Worm (Caenorhabditis elegans) whole organism, L2 larva: Measurements from ENCODE around the gene W02H5.8.
A peak's percentile ranks its signal among the peaks of the same experiment; 100 is the strongest.

ENCODE experiments used
- C34F6.9 ChIP-seq: fragments of 150-350 bp; optimal IDR thresholded peaks from 2 replicates; lab custom pipeline; 2014; ENCODE audit warnings: missing biosample characterization, missing genetic modification characterization
- F13H6.1 ChIP-seq: sonication (generic microtip); optimal IDR thresholded peaks from 2 replicates; lab custom pipeline; 2016; ENCODE audit warnings: missing genetic modification characterization, missing compliant biosample characterization
- R02D3.7 ChIP-seq: fragments of 150-350 bp; optimal IDR thresholded peaks from 2 replicates; lab custom pipeline; 2014; ENCODE audit warnings: missing biosample characterization, missing genetic modification characterization
- Y55F3AM.14 ChIP-seq: fragments of 200-800 bp; sonication (Bioruptor generic); optimal IDR thresholded peaks from 2 replicates; lab custom pipeline; 2018; ENCODE audit warnings: mild to moderate bottlenecking, missing genetic modification characterization, missing compliant biosample characterization
- ZK546.5 ChIP-seq: sonication (generic microtip); optimal IDR thresholded peaks from 2 replicates; lab custom pipeline; 2017; ENCODE audit warnings: missing biosample characterization, missing genetic modification characterization
- alr-1 ChIP-seq: fragments of 150-350 bp; optimal IDR thresholded peaks from 2 replicates; lab custom pipeline; 2014; ENCODE audit warnings: missing biosample characterization, missing genetic modification characterization
- aly-2 ChIP-seq: fragments of 150-350 bp; optimal IDR thresholded peaks from 2 replicates; lab custom pipeline; 2014; ENCODE audit warnings: missing biosample characterization, missing genetic modification characterization
- ama-1 ChIP-seq: fragments of 150-350 bp; optimal IDR thresholded peaks from 2 replicates; lab custom pipeline; 2018; ENCODE audit warnings: inconsistent platforms
- blmp-1 ChIP-seq: sonication (generic microtip); optimal IDR thresholded peaks from 2 replicates; lab custom pipeline; 2017; ENCODE audit warnings: missing genetic modification characterization, mild to moderate bottlenecking, missing compliant biosample characterization, antibody characterized with exemption, moderate library complexity; ENCODE audit not compliant: insufficient read depth
- ceh-16 ChIP-seq: fragments of 150-350 bp; optimal IDR thresholded peaks from 2 replicates; lab custom pipeline; 2014; ENCODE audit warnings: missing biosample characterization, missing genetic modification characterization
- ceh-82 ChIP-seq: fragments of 150-350 bp; optimal IDR thresholded peaks from 2 replicates; lab custom pipeline; 2014; ENCODE audit warnings: missing biosample characterization, missing genetic modification characterization
- crh-2 ChIP-seq: sonication (generic microtip); optimal IDR thresholded peaks from 2 replicates; lab custom pipeline; 2017; ENCODE audit warnings: missing biosample characterization, missing genetic modification characterization
- dmd-4 ChIP-seq: sonication (generic microtip); optimal IDR thresholded peaks from 2 replicates; lab custom pipeline; 2017; ENCODE audit warnings: missing biosample characterization, missing genetic modification characterization
- egl-27 ChIP-seq: sonication (generic microtip); optimal IDR thresholded peaks from 3 replicates; lab custom pipeline; 2017; ENCODE audit warnings: missing biosample characterization, missing genetic modification reagents, missing genetic modification characterization
- elt-1 ChIP-seq: fragments of 150-350 bp; optimal IDR thresholded peaks from 2 replicates; lab custom pipeline; 2014; ENCODE audit warnings: missing biosample characterization, missing genetic modification characterization
- elt-3 ChIP-seq: sonication (generic microtip); optimal IDR thresholded peaks from 2 replicates; lab custom pipeline; 2017; ENCODE audit warnings: missing biosample characterization, missing genetic modification characterization
- fos-1 ChIP-seq: fragments of 150-350 bp; optimal IDR thresholded peaks from 2 replicates; lab custom pipeline; 2014; ENCODE audit warnings: missing biosample characterization, missing genetic modification characterization
- gmeb-1 ChIP-seq: fragments of 150-350 bp; optimal IDR thresholded peaks from 2 replicates; lab custom pipeline; 2014; ENCODE audit warnings: missing biosample characterization, missing genetic modification characterization
- lin-11 ChIP-seq: fragments of 150-350 bp; sonication (generic microtip); optimal IDR thresholded peaks from 2 replicates; lab custom pipeline; 2014; ENCODE audit warnings: missing biosample characterization, missing genetic modification characterization, inconsistent platforms, mixed read lengths
- lin-13 ChIP-seq: fragments of 150-350 bp; optimal IDR thresholded peaks from 2 replicates; lab custom pipeline; 2014; ENCODE audit warnings: missing biosample characterization, missing genetic modification reagents, missing genetic modification characterization
- lin-39 ChIP-seq: fragments of 150-350 bp; optimal IDR thresholded peaks from 2 replicates; lab custom pipeline; 2014; ENCODE audit warnings: missing biosample characterization, missing genetic modification reagents, missing genetic modification characterization
- lsy-2 ChIP-seq, 2 experiments: fragments of 150-350 bp in 1 of 2; sonication (generic microtip) in 1 of 2; optimal IDR thresholded peaks; 2 replicates each; lab custom pipeline; 2014 to 2017; ENCODE audit warnings: missing biosample characterization in 2 of 2, missing genetic modification characterization in 2 of 2
- mab-5 ChIP-seq: fragments of 150-350 bp; optimal IDR thresholded peaks from 2 replicates; lab custom pipeline; 2014; ENCODE audit warnings: missing biosample characterization, missing genetic modification characterization
- mbf-1 ChIP-seq: sonication (generic microtip); optimal IDR thresholded peaks from 2 replicates; lab custom pipeline; 2017; ENCODE audit warnings: missing biosample characterization, missing genetic modification characterization
- mdl-1 ChIP-seq, 2 experiments: fragments of 150-350 bp in 1 of 2; sonication (generic microtip) in 1 of 2; optimal IDR thresholded peaks; 2 replicates each; lab custom pipeline; 2017; ENCODE audit warnings: missing biosample characterization in 2 of 2, missing genetic modification characterization in 2 of 2
- nhr-10 ChIP-seq: sonication (generic microtip); optimal IDR thresholded peaks from 2 replicates; lab custom pipeline; 2017; ENCODE audit warnings: missing biosample characterization, missing genetic modification characterization
- nhr-11 ChIP-seq: fragments of 150-350 bp; optimal IDR thresholded peaks from 2 replicates; lab custom pipeline; 2014; ENCODE audit warnings: missing biosample characterization, missing genetic modification characterization
- nhr-12 ChIP-seq: fragments of 150-350 bp; optimal IDR thresholded peaks from 2 replicates; lab custom pipeline; 2014; ENCODE audit warnings: missing biosample characterization, missing genetic modification characterization
- nhr-129 ChIP-seq: fragments of 150-350 bp; optimal IDR thresholded peaks from 2 replicates; lab custom pipeline; 2014; ENCODE audit warnings: missing biosample characterization, missing genetic modification characterization
- nhr-21 ChIP-seq: fragments of 150-350 bp; optimal IDR thresholded peaks from 2 replicates; lab custom pipeline; 2014; ENCODE audit warnings: missing biosample characterization, missing genetic modification characterization
- nhr-23 ChIP-seq: fragments of 150-350 bp; optimal IDR thresholded peaks from 2 replicates; lab custom pipeline; 2014; ENCODE audit warnings: missing biosample characterization, missing genetic modification reagents, missing genetic modification characterization
- nhr-237 ChIP-seq: fragments of 150-350 bp; optimal IDR thresholded peaks from 2 replicates; lab custom pipeline; 2014; ENCODE audit warnings: missing biosample characterization, missing genetic modification characterization
- nhr-25 ChIP-seq: fragments of 150-350 bp; sonication (generic microtip); optimal IDR thresholded peaks from 3 replicates; lab custom pipeline; 2014; ENCODE audit warnings: missing biosample characterization, missing genetic modification characterization
- nhr-6 ChIP-seq: fragments of 150-350 bp; optimal IDR thresholded peaks from 2 replicates; lab custom pipeline; 2014; ENCODE audit warnings: missing biosample characterization, missing genetic modification characterization
- nhr-77 ChIP-seq: fragments of 150-350 bp; optimal IDR thresholded peaks from 2 replicates; lab custom pipeline; 2014; ENCODE audit warnings: missing biosample characterization, missing genetic modification characterization
- peb-1 ChIP-seq: fragments of 150-350 bp; optimal IDR thresholded peaks from 2 replicates; lab custom pipeline; 2014; ENCODE audit warnings: missing biosample characterization, missing genetic modification characterization
- sem-4 ChIP-seq: fragments of 150-350 bp; optimal IDR thresholded peaks from 2 replicates; lab custom pipeline; 2014; ENCODE audit warnings: missing biosample characterization, missing genetic modification reagents, missing genetic modification characterization
- skn-1 ChIP-seq: sonication (generic microtip); optimal IDR thresholded peaks from 2 replicates; lab custom pipeline; 2017; ENCODE audit warnings: missing biosample characterization, missing genetic modification characterization
- sma-3 ChIP-seq: sonication (generic microtip); optimal IDR thresholded peaks from 2 replicates; lab custom pipeline; 2016; ENCODE audit warnings: missing genetic modification reagents, missing genetic modification characterization, missing compliant biosample characterization
- sma-9 ChIP-seq, 2 experiments: fragments of 150-350 bp in 1 of 2; sonication (generic microtip) in 1 of 2; optimal IDR thresholded peaks; 2 replicates each; lab custom pipeline; 2014 to 2016; ENCODE audit warnings: missing genetic modification characterization in 2 of 2, mild to moderate bottlenecking in 1 of 2, missing biosample characterization in 1 of 2, missing compliant biosample characterization in 1 of 2, missing genetic modification reagents in 1 of 2, moderate library complexity in 1 of 2
- snpc-4 ChIP-seq: fragments of 150-350 bp; optimal IDR thresholded peaks from 2 replicates; lab custom pipeline; 2014; ENCODE audit warnings: missing biosample characterization, missing genetic modification characterization
- unc-39 ChIP-seq: fragments of 150-350 bp; optimal IDR thresholded peaks from 2 replicates; lab custom pipeline; 2014; ENCODE audit warnings: missing biosample characterization, missing genetic modification characterization
- unc-55 ChIP-seq: fragments of 150-350 bp; sonication (generic microtip); optimal IDR thresholded peaks from 3 replicates; lab custom pipeline; 2014; ENCODE audit warnings: missing biosample characterization, missing genetic modification reagents, missing genetic modification characterization
- unc-62 ChIP-seq: fragments of 150-350 bp; optimal IDR thresholded peaks from 2 replicates; lab custom pipeline; 2014; ENCODE audit warnings: missing biosample characterization, missing genetic modification reagents, missing genetic modification characterization
- zag-1 ChIP-seq: fragments of 150-350 bp; optimal IDR thresholded peaks from 2 replicates; lab custom pipeline; 2014; ENCODE audit warnings: missing biosample characterization, missing genetic modification characterization
- ztf-1 ChIP-seq: fragments of 200-800 bp; sonication (Bioruptor generic); conservative IDR thresholded peaks from 2 replicates; pipeline ENCODE4 v1.3.6; 2022; ENCODE audit warnings: missing genetic modification characterization, missing compliant biosample characterization
- ztf-11 ChIP-seq: sonication (generic microtip); optimal IDR thresholded peaks from 2 replicates; lab custom pipeline; 2017; ENCODE audit warnings: missing biosample characterization, missing genetic modification characterization
- ztf-4 ChIP-seq: fragments of 150-350 bp; optimal IDR thresholded peaks from 2 replicates; lab custom pipeline; 2014; ENCODE audit warnings: missing biosample characterization, missing genetic modification characterization

Gene W02H5.8

ce11 chrV:2638545-2638944 lies 13.9 kb downstream of the W02H5.8 start, which contains the start of gene W02H5.19:
Gene W02H5.19 (plus strand): TSS chrV:2638890.
- peak; percentile 96 for TF ChIP-seq sma-9 (GFP tag; optimal IDR thresholded peaks at IDR 0.05; lab: Kevin White, UChicago)
- no peak for TF ChIP-seq sma-9 (tag; optimal IDR thresholded peaks at IDR 0.05; lab: Kevin White, UChicago)
- peak; percentile 86 for TF ChIP-seq F13H6.1 (tag; lab: Kevin White, UChicago)
- TF ChIP-seq unc-55 (GFP tag; lab: Kevin White, UChicago) = peak; percentile 78
- TF ChIP-seq sma-3 (GFP tag; lab: Kevin White, UChicago) = peak; percentile 93
- peak; percentile 82 to 87 for TF ChIP-seq lsy-2 (tag; optimal IDR thresholded peaks at IDR 0.05; lab: Kevin White, UChicago)
- TF ChIP-seq fos-1 (tag; lab: Kevin White, UChicago) = peak; percentile 31
- TF ChIP-seq lin-39 (tag; lab: Kevin White, UChicago) = no peak
- TF ChIP-seq nhr-23 = no peak
- TF ChIP-seq elt-3 (tag; lab: Kevin White, UChicago) = no peak
- TF ChIP-seq Y55F3AM.14 (GFP tag; lab: Kevin White, UChicago) = no peak
- TF ChIP-seq ztf-4 = peak; percentile 41
- no peak for TF ChIP-seq egl-27 (tag; lab: Kevin White, UChicago)
- no peak for TF ChIP-seq nhr-77 (tag; lab: Kevin White, UChicago)
- no peak for TF ChIP-seq nhr-11 (tag; lab: Kevin White, UChicago)
- no peak for TF ChIP-seq ztf-11 (tag; lab: Kevin White, UChicago)
- peak; percentile 0 for TF ChIP-seq snpc-4 (tag; lab: Kevin White, UChicago)
- no peak for TF ChIP-seq dmd-4 (tag; lab: Kevin White, UChicago)
- no peak for TF ChIP-seq mbf-1 (tag; lab: Kevin White, UChicago)
- TF ChIP-seq R02D3.7 (tag; lab: Kevin White, UChicago) = peak; percentile 43
- peak; percentile 71 for TF ChIP-seq C34F6.9 (tag; lab: Kevin White, UChicago)
- no peak for TF ChIP-seq nhr-12 (tag; lab: Kevin White, UChicago)
- TF ChIP-seq mdl-1 (tag; optimal IDR thresholded peaks at IDR 0.05; lab: Kevin White, UChicago) = no peak
- no peak for TF ChIP-seq unc-62 (GFP tag; lab: Kevin White, UChicago)
- TF ChIP-seq nhr-6 (tag; lab: Kevin White, UChicago) = peak; percentile 10
- no peak for TF ChIP-seq ama-1
- TF ChIP-seq peb-1 (tag; lab: Kevin White, UChicago) = no peak
- no peak for TF ChIP-seq nhr-237
- no peak for TF ChIP-seq aly-2
- no peak for TF ChIP-seq unc-39 (tag; lab: Kevin White, UChicago)
- peak; percentile 68 for TF ChIP-seq nhr-25
- no peak for TF ChIP-seq ceh-82
- no peak for TF ChIP-seq alr-1 (tag; lab: Kevin White, UChicago)
- TF ChIP-seq lin-13 (GFP tag; lab: Kevin White, UChicago) = peak; percentile 85
- no peak for TF ChIP-seq blmp-1
- TF ChIP-seq sem-4 = no peak
- TF ChIP-seq nhr-21 = peak; percentile 61
- TF ChIP-seq lin-11 (tag; lab: Kevin White, UChicago) = peak; percentile 79
- no peak for TF ChIP-seq skn-1 (tag; lab: Kevin White, UChicago)
- peak; percentile 98 for TF ChIP-seq gmeb-1
- TF ChIP-seq ztf-1 (GFP tag; lab: Robert Waterston, UW) = 0 out of 2 replicates have a peak, but pooled peaks have one; percentile 85
- TF ChIP-seq ZK546.5 (tag; lab: Kevin White, UChicago) = peak; percentile 18
- peak; percentile 6 for TF ChIP-seq nhr-129 (tag; lab: Kevin White, UChicago)
- TF ChIP-seq zag-1 = no peak
- TF ChIP-seq ceh-16 (tag; lab: Kevin White, UChicago) = peak; percentile 25
- peak; percentile 24 for TF ChIP-seq nhr-10
- TF ChIP-seq mab-5 (tag; lab: Kevin White, UChicago) = peak; percentile 63
- TF ChIP-seq crh-2 = peak; percentile 86
- no peak for TF ChIP-seq elt-1 (tag; lab: Kevin White, UChicago)
